Worm (Caenorhabditis elegans) whole organism, L2 larva: ENCODE measurements around the gene EEED8.3.

Experiments
- C34F6.9 ChIP-seq: fragments of 150-350 bp; optimal IDR thresholded peaks from 2 replicates; lab custom pipeline; 2014; ENCODE audit warnings: missing biosample characterization, missing genetic modification characterization
- F13H6.1 ChIP-seq: sonication (generic microtip); optimal IDR thresholded peaks from 2 replicates; lab custom pipeline; 2016; ENCODE audit warnings: missing genetic modification characterization, missing compliant biosample characterization
- Y55F3AM.14 ChIP-seq: fragments of 200-800 bp; sonication (Bioruptor generic); optimal IDR thresholded peaks from 2 replicates; lab custom pipeline; 2018; ENCODE audit warnings: mild to moderate bottlenecking, missing genetic modification characterization, missing compliant biosample characterization
- alr-1 ChIP-seq: fragments of 150-350 bp; optimal IDR thresholded peaks from 2 replicates; lab custom pipeline; 2014; ENCODE audit warnings: missing biosample characterization, missing genetic modification characterization
- aly-2 ChIP-seq: fragments of 150-350 bp; optimal IDR thresholded peaks from 2 replicates; lab custom pipeline; 2014; ENCODE audit warnings: missing biosample characterization, missing genetic modification characterization
- blmp-1 ChIP-seq: sonication (generic microtip); optimal IDR thresholded peaks from 2 replicates; lab custom pipeline; 2017; ENCODE audit warnings: missing genetic modification characterization, mild to moderate bottlenecking, missing compliant biosample characterization, antibody characterized with exemption, moderate library complexity; ENCODE audit not compliant: insufficient read depth
- ceh-16 ChIP-seq: fragments of 150-350 bp; optimal IDR thresholded peaks from 2 replicates; lab custom pipeline; 2014; ENCODE audit warnings: missing biosample characterization, missing genetic modification characterization
- dmd-4 ChIP-seq: sonication (generic microtip); optimal IDR thresholded peaks from 2 replicates; lab custom pipeline; 2017; ENCODE audit warnings: missing biosample characterization, missing genetic modification characterization
- elt-1 ChIP-seq: fragments of 150-350 bp; optimal IDR thresholded peaks from 2 replicates; lab custom pipeline; 2014; ENCODE audit warnings: missing biosample characterization, missing genetic modification characterization
- elt-3 ChIP-seq: sonication (generic microtip); optimal IDR thresholded peaks from 2 replicates; lab custom pipeline; 2017; ENCODE audit warnings: missing biosample characterization, missing genetic modification characterization
- fos-1 ChIP-seq: fragments of 150-350 bp; optimal IDR thresholded peaks from 2 replicates; lab custom pipeline; 2014; ENCODE audit warnings: missing biosample characterization, missing genetic modification characterization
- gmeb-1 ChIP-seq: fragments of 150-350 bp; optimal IDR thresholded peaks from 2 replicates; lab custom pipeline; 2014; ENCODE audit warnings: missing biosample characterization, missing genetic modification characterization
- lin-11 ChIP-seq: fragments of 150-350 bp; sonication (generic microtip); optimal IDR thresholded peaks from 2 replicates; lab custom pipeline; 2014; ENCODE audit warnings: missing biosample characterization, missing genetic modification characterization, inconsistent platforms, mixed read lengths
- lin-13 ChIP-seq: fragments of 150-350 bp; optimal IDR thresholded peaks from 2 replicates; lab custom pipeline; 2014; ENCODE audit warnings: missing biosample characterization, missing genetic modification reagents, missing genetic modification characterization
- lin-39 ChIP-seq: fragments of 150-350 bp; optimal IDR thresholded peaks from 2 replicates; lab custom pipeline; 2014; ENCODE audit warnings: missing biosample characterization, missing genetic modification reagents, missing genetic modification characterization
- lsy-2 ChIP-seq, 2 experiments: fragments of 150-350 bp in 1 of 2; sonication (generic microtip) in 1 of 2; optimal IDR thresholded peaks; 2 replicates each; lab custom pipeline; 2014 to 2017; ENCODE audit warnings: missing biosample characterization in 2 of 2, missing genetic modification characterization in 2 of 2
- mab-5 ChIP-seq: fragments of 150-350 bp; optimal IDR thresholded peaks from 2 replicates; lab custom pipeline; 2014; ENCODE audit warnings: missing biosample characterization, missing genetic modification characterization
- mbf-1 ChIP-seq: sonication (generic microtip); optimal IDR thresholded peaks from 2 replicates; lab custom pipeline; 2017; ENCODE audit warnings: missing biosample characterization, missing genetic modification characterization
- mdl-1 ChIP-seq, 2 experiments: fragments of 150-350 bp in 1 of 2; sonication (generic microtip) in 1 of 2; optimal IDR thresholded peaks; 2 replicates each; lab custom pipeline; 2017; ENCODE audit warnings: missing biosample characterization in 2 of 2, missing genetic modification characterization in 2 of 2
- nhr-10 ChIP-seq: sonication (generic microtip); optimal IDR thresholded peaks from 2 replicates; lab custom pipeline; 2017; ENCODE audit warnings: missing biosample characterization, missing genetic modification characterization
- nhr-11 ChIP-seq: fragments of 150-350 bp; optimal IDR thresholded peaks from 2 replicates; lab custom pipeline; 2014; ENCODE audit warnings: missing biosample characterization, missing genetic modification characterization
- nhr-12 ChIP-seq: fragments of 150-350 bp; optimal IDR thresholded peaks from 2 replicates; lab custom pipeline; 2014; ENCODE audit warnings: missing biosample characterization, missing genetic modification characterization
- nhr-129 ChIP-seq: fragments of 150-350 bp; optimal IDR thresholded peaks from 2 replicates; lab custom pipeline; 2014; ENCODE audit warnings: missing biosample characterization, missing genetic modification characterization
- nhr-21 ChIP-seq: fragments of 150-350 bp; optimal IDR thresholded peaks from 2 replicates; lab custom pipeline; 2014; ENCODE audit warnings: missing biosample characterization, missing genetic modification characterization
- nhr-23 ChIP-seq: fragments of 150-350 bp; optimal IDR thresholded peaks from 2 replicates; lab custom pipeline; 2014; ENCODE audit warnings: missing biosample characterization, missing genetic modification reagents, missing genetic modification characterization
- nhr-237 ChIP-seq: fragments of 150-350 bp; optimal IDR thresholded peaks from 2 replicates; lab custom pipeline; 2014; ENCODE audit warnings: missing biosample characterization, missing genetic modification characterization
- nhr-25 ChIP-seq: fragments of 150-350 bp; sonication (generic microtip); optimal IDR thresholded peaks from 3 replicates; lab custom pipeline; 2014; ENCODE audit warnings: missing biosample characterization, missing genetic modification characterization
- nhr-6 ChIP-seq: fragments of 150-350 bp; optimal IDR thresholded peaks from 2 replicates; lab custom pipeline; 2014; ENCODE audit warnings: missing biosample characterization, missing genetic modification characterization
- nhr-77 ChIP-seq: fragments of 150-350 bp; optimal IDR thresholded peaks from 2 replicates; lab custom pipeline; 2014; ENCODE audit warnings: missing biosample characterization, missing genetic modification characterization
- peb-1 ChIP-seq: fragments of 150-350 bp; optimal IDR thresholded peaks from 2 replicates; lab custom pipeline; 2014; ENCODE audit warnings: missing biosample characterization, missing genetic modification characterization
- sem-4 ChIP-seq: fragments of 150-350 bp; optimal IDR thresholded peaks from 2 replicates; lab custom pipeline; 2014; ENCODE audit warnings: missing biosample characterization, missing genetic modification reagents, missing genetic modification characterization
- sma-3 ChIP-seq: sonication (generic microtip); optimal IDR thresholded peaks from 2 replicates; lab custom pipeline; 2016; ENCODE audit warnings: missing genetic modification reagents, missing genetic modification characterization, missing compliant biosample characterization
- sma-9 ChIP-seq, 2 experiments: fragments of 150-350 bp in 1 of 2; sonication (generic microtip) in 1 of 2; optimal IDR thresholded peaks; 2 replicates each; lab custom pipeline; 2014 to 2016; ENCODE audit warnings: missing genetic modification characterization in 2 of 2, mild to moderate bottlenecking in 1 of 2, missing biosample characterization in 1 of 2, missing compliant biosample characterization in 1 of 2, missing genetic modification reagents in 1 of 2, moderate library complexity in 1 of 2
- snpc-4 ChIP-seq: fragments of 150-350 bp; optimal IDR thresholded peaks from 2 replicates; lab custom pipeline; 2014; ENCODE audit warnings: missing biosample characterization, missing genetic modification characterization
- unc-39 ChIP-seq: fragments of 150-350 bp; optimal IDR thresholded peaks from 2 replicates; lab custom pipeline; 2014; ENCODE audit warnings: missing biosample characterization, missing genetic modification characterization
- unc-55 ChIP-seq: fragments of 150-350 bp; sonication (generic microtip); optimal IDR thresholded peaks from 3 replicates; lab custom pipeline; 2014; ENCODE audit warnings: missing biosample characterization, missing genetic modification reagents, missing genetic modification characterization
- unc-62 ChIP-seq: fragments of 150-350 bp; optimal IDR thresholded peaks from 2 replicates; lab custom pipeline; 2014; ENCODE audit warnings: missing biosample characterization, missing genetic modification reagents, missing genetic modification characterization
- zag-1 ChIP-seq: fragments of 150-350 bp; optimal IDR thresholded peaks from 2 replicates; lab custom pipeline; 2014; ENCODE audit warnings: missing biosample characterization, missing genetic modification characterization
- ztf-1 ChIP-seq: fragments of 200-800 bp; sonication (Bioruptor generic); conservative IDR thresholded peaks from 2 replicates; pipeline ENCODE4 v1.3.6; 2022; ENCODE audit warnings: missing genetic modification characterization, missing compliant biosample characterization
- ztf-11 ChIP-seq: sonication (generic microtip); optimal IDR thresholded peaks from 2 replicates; lab custom pipeline; 2017; ENCODE audit warnings: missing biosample characterization, missing genetic modification characterization
- ztf-4 ChIP-seq: fragments of 150-350 bp; optimal IDR thresholded peaks from 2 replicates; lab custom pipeline; 2014; ENCODE audit warnings: missing biosample characterization, missing genetic modification characterization

EEED8.3 gene

DNA sequence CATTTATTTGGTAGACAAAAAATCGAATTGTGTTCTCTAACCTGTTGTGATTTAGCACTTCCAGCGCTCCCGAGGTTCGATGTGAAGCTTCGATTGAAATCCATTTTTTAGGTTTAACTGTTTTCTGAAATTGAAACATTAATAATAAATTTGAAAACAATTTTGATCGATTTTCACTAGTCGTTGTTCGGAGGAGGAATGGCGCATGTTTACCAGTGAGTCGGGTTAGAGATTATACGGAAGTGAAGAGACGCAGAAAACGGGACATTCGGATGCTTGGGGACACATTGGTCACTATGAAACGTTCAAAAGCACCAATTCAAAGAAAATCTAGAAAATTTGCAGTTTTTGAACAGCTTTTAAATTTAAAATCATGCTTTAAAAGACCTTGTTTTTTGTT, 15.3 kb upstream of the EEED8.3 start, which contains the start of gene fbxl-3:
Gene fbxl-3 (minus strand): TSS at position 124 of the 400 bp plus-strand sequence.
- TF ChIP-seq lin-39 (no peak), ztf-4 (tag; lab: Kevin White, UChicago) (no peak), alr-1 (no peak), nhr-77 (tag; lab: Kevin White, UChicago) (no peak), nhr-12 (tag; lab: Kevin White, UChicago) (no peak), blmp-1 (no peak), unc-62 (no peak), nhr-237 (no peak), mab-5 (tag; lab: Kevin White, UChicago) (no peak), elt-3 (tag; lab: Kevin White, UChicago) (no peak), sma-9 (GFP tag; optimal IDR thresholded peaks at IDR 0.05; lab: Kevin White, UChicago) (no peak), sma-9 (tag; optimal IDR thresholded peaks at IDR 0.05; lab: Kevin White, UChicago) (no peak), nhr-6 (no peak), unc-39 (no peak), lin-11 (no peak), nhr-21 (tag; lab: Kevin White, UChicago) (no peak), nhr-10 (tag; lab: Kevin White, UChicago) (no peak), snpc-4 (tag; lab: Kevin White, UChicago) (no peak), nhr-11 (no peak)

DNA sequence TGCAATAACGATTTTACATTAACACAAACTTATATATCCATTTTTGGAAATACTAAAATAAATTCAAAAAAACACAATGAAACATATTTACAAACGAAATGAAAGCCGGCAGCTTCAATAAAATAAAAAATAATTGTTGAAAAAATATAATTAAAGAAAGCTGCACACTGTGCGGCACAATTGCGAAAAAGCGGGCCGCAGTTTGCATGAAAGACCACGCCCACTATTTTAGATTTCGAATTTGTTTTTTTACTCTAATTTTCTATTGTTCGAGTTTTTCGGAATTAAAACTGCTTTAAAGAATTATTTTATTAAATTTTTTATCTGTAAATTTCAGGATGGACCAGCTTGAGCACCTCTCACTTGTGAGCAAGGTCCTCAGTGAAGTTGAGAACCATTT, 14.9 kb upstream of the EEED8.3 start, which contains the start of gene mog-5:
Gene mog-5 (plus strand): TSS at position 338 of the 400 bp plus-strand sequence.
- TF ChIP-seq lin-11 (no peak), nhr-23 (tag; lab: Kevin White, UChicago) (no peak), alr-1 (no peak), sma-9 (GFP tag; optimal IDR thresholded peaks at IDR 0.05; lab: Kevin White, UChicago) (no peak), sma-9 (tag; optimal IDR thresholded peaks at IDR 0.05; lab: Kevin White, UChicago) (no peak), nhr-129 (no peak), mbf-1 (tag; lab: Kevin White, UChicago) (no peak), nhr-12 (tag; lab: Kevin White, UChicago) (no peak), lsy-2 (tag; optimal IDR thresholded peaks at IDR 0.05; lab: Kevin White, UChicago) (no peak), C34F6.9 (tag; lab: Kevin White, UChicago) (peak; percentile 8), elt-3 (tag; lab: Kevin White, UChicago) (no peak), mab-5 (tag; lab: Kevin White, UChicago) (no peak), fos-1 (no peak), nhr-21 (tag; lab: Kevin White, UChicago) (no peak), snpc-4 (tag; lab: Kevin White, UChicago) (no peak), nhr-25 (tag; lab: Kevin White, UChicago) (no peak), peb-1 (no peak), unc-39 (no peak), elt-1 (tag; lab: Kevin White, UChicago) (no peak), sem-4 (tag; lab: Kevin White, UChicago) (peak; percentile 12), unc-55 (GFP tag; lab: Kevin White, UChicago) (peak; percentile 45), nhr-6 (no peak), ztf-4 (tag; lab: Kevin White, UChicago) (no peak), unc-62 (no peak), gmeb-1 (peak; percentile 57), nhr-237 (no peak), blmp-1 (no peak), ztf-11 (tag; lab: Kevin White, UChicago) (no peak), sma-3 (GFP tag; lab: Kevin White, UChicago) (no peak), mdl-1 (tag; optimal IDR thresholded peaks at IDR 0.05; lab: Kevin White, UChicago) (no peak), ceh-16 (tag; lab: Kevin White, UChicago) (no peak), zag-1 (tag; lab: Kevin White, UChicago) (no peak)

DNA sequence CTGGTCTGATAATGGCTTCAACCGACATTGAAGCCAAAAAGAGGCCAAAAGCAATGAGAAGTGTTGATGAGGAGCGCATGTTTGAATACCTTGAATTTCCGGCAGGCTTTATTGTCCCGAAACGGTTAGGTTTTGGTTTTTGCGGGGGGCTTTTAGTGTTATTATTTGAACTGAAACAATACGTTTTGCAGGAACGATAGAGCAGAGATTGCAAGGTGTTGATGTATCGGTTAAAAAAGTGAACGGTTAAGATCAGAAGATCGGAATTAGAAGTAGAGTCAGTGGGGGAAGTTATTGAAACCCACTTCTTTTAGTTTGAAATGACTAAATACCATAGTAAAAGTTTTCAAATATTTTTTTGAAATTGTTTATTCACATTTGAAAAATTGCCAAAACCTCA, 6.5 kb upstream of the EEED8.3 start, which contains the start of gene clec-141:
Gene clec-141 (minus strand): TSS at position 101 of the 400 bp plus-strand sequence.
- TF ChIP-seq nhr-21 (tag; lab: Kevin White, UChicago) (no peak), lin-13 (GFP tag; lab: Kevin White, UChicago) (no peak), F13H6.1 (no peak), Y55F3AM.14 (no peak), nhr-12 (tag; lab: Kevin White, UChicago) (no peak), nhr-129 (no peak), nhr-11 (no peak), dmd-4 (no peak), sem-4 (tag; lab: Kevin White, UChicago) (no peak), elt-3 (tag; lab: Kevin White, UChicago) (no peak), lin-11 (no peak), nhr-25 (tag; lab: Kevin White, UChicago) (no peak), alr-1 (no peak), aly-2 (tag; lab: Kevin White, UChicago) (no peak), nhr-6 (no peak), ztf-1 (GFP tag; lab: Robert Waterston, UW) (no peak)
